Fruit fly (Drosophila melanogaster) whole organism, prepupa: ENCODE data around the gene CG33687.

Experiments used
- CG10631 ChIP-seq: fragments of 200-800 bp; sonication (Bioruptor generic); optimal IDR thresholded peaks from 2 replicates; lab custom pipeline; 2016; ENCODE audit warnings: missing biosample characterization, missing genetic modification characterization
- CG10669 ChIP-seq: fragments of 200-800 bp; sonication (Bioruptor generic); optimal IDR thresholded peaks from 3 replicates; lab custom pipeline; 2018; ENCODE audit warnings: missing biosample characterization, mild to moderate bottlenecking, missing genetic modification characterization, moderate library complexity
- CG11762 ChIP-seq: fragments of 200-800 bp; sonication (Bioruptor generic); optimal IDR thresholded peaks from 3 replicates; lab custom pipeline; 2016; ENCODE audit warnings: missing biosample characterization, missing genetic modification characterization; ENCODE audit not compliant: insufficient read depth
- CG11902 ChIP-seq: fragments of 200-800 bp; sonication (Bioruptor generic); optimal IDR thresholded peaks from 3 replicates; lab custom pipeline; 2016; ENCODE audit warnings: missing biosample characterization, missing genetic modification characterization
- CG15336 ChIP-seq: fragments of 200-800 bp; sonication (Bioruptor generic); IDR thresholded peaks from 2 replicates; pipeline ENCODE4 v1.3.6; 2022; ENCODE audit warnings: missing biosample characterization, missing genetic modification characterization
- CG1621 ChIP-seq: fragments of 200-800 bp; sonication (Bioruptor generic); optimal IDR thresholded peaks from 3 replicates; lab custom pipeline; 2018; ENCODE audit warnings: missing biosample characterization, mild to moderate bottlenecking, missing genetic modification characterization
- CG16779 ChIP-seq: fragments of 200-800 bp; sonication (Bioruptor generic); optimal IDR thresholded peaks from 3 replicates; lab custom pipeline; 2017; ENCODE audit warnings: missing biosample characterization, mild to moderate bottlenecking, missing genetic modification characterization
- CG3032 ChIP-seq: fragments of 200-800 bp; optimal IDR thresholded peaks from 2 replicates; lab custom pipeline; 2019; ENCODE audit warnings: missing biosample characterization, mild to moderate bottlenecking, missing genetic modification characterization, moderate library complexity
- CG31627 ChIP-seq: fragments of 200-800 bp; sonication (Bioruptor generic); optimal IDR thresholded peaks from 3 replicates; lab custom pipeline; 2016; ENCODE audit warnings: missing biosample characterization, missing genetic modification characterization
- CG3919 ChIP-seq: fragments of 200-800 bp; sonication (Bioruptor generic); optimal IDR thresholded peaks from 3 replicates; lab custom pipeline; 2016; ENCODE audit warnings: missing biosample characterization, missing genetic modification characterization
- CG4318 ChIP-seq: fragments of 200-800 bp; sonication (Bioruptor generic); optimal IDR thresholded peaks from 3 replicates; lab custom pipeline; 2017; ENCODE audit warnings: missing biosample characterization, mild to moderate bottlenecking, missing genetic modification characterization
- CG6792 ChIP-seq: fragments of 200-800 bp; sonication (Bioruptor generic); optimal IDR thresholded peaks from 3 replicates; lab custom pipeline; 2016; ENCODE audit warnings: missing biosample characterization, missing genetic modification characterization
- CG6808 ChIP-seq: fragments of 200-800 bp; sonication (Bioruptor generic); optimal IDR thresholded peaks from 3 replicates; lab custom pipeline; 2017; ENCODE audit warnings: missing biosample characterization, missing genetic modification characterization, mild to moderate bottlenecking, moderate library complexity, missing genetic modification reagents
- CG6854 ChIP-seq: fragments of 200-800 bp; sonication (Bioruptor generic); optimal IDR thresholded peaks from 2 replicates; lab custom pipeline; 2017; ENCODE audit warnings: missing biosample characterization, mild to moderate bottlenecking, missing genetic modification characterization
- CG7368 ChIP-seq: fragments of 200-800 bp; sonication (Bioruptor generic); optimal IDR thresholded peaks from 3 replicates; lab custom pipeline; 2016; ENCODE audit warnings: missing biosample characterization, missing genetic modification characterization
- CG9139 ChIP-seq: fragments of 200-800 bp; sonication (Bioruptor generic); optimal IDR thresholded peaks from 3 replicates; lab custom pipeline; 2017; ENCODE audit warnings: missing biosample characterization, mild to moderate bottlenecking, missing genetic modification characterization
- Eip78C ChIP-seq: fragments of 200-800 bp; sonication (Bioruptor generic); peaks from one replicate; lab custom pipeline; 2016; ENCODE audit warnings: missing biosample characterization, missing genetic modification characterization
- Ets21C ChIP-seq: fragments of 200-800 bp; sonication (Bioruptor generic); optimal IDR thresholded peaks from 3 replicates; lab custom pipeline; 2016; ENCODE audit warnings: missing biosample characterization, missing genetic modification characterization
- Ets96B ChIP-seq: fragments of 200-800 bp; optimal IDR thresholded peaks from 2 replicates; lab custom pipeline; 2019; ENCODE audit warnings: missing biosample characterization, mild to moderate bottlenecking, missing genetic modification characterization, moderate library complexity
- Hr38 ChIP-seq: sonication (Bioruptor generic); optimal IDR thresholded peaks from 2 replicates; lab custom pipeline; 2016; ENCODE audit warnings: missing biosample characterization, missing genetic modification characterization
- Hr39 ChIP-seq: fragments of 200-800 bp; sonication (Bioruptor generic); optimal IDR thresholded peaks from 2 replicates; lab custom pipeline; 2016; ENCODE audit warnings: missing biosample characterization, missing genetic modification characterization
- Lpt ChIP-seq: fragments of 200-800 bp; sonication (Bioruptor generic); optimal IDR thresholded peaks from 3 replicates; lab custom pipeline; 2016; ENCODE audit warnings: missing biosample characterization, missing genetic modification characterization
- Met ChIP-seq: fragments of 200-800 bp; sonication (Bioruptor generic); optimal IDR thresholded peaks from 3 replicates; lab custom pipeline; 2016; ENCODE audit warnings: missing biosample characterization, missing genetic modification characterization
- Smox ChIP-seq: fragments of 200-800 bp; sonication (Bioruptor generic); optimal IDR thresholded peaks from 3 replicates; lab custom pipeline; 2016; ENCODE audit warnings: missing biosample characterization, missing genetic modification characterization
- Sox102F ChIP-seq: fragments of 200-800 bp; sonication (Bioruptor generic); optimal IDR thresholded peaks from 2 replicates; lab custom pipeline; 2016; ENCODE audit warnings: missing biosample characterization, mild to moderate bottlenecking, missing genetic modification characterization
- Sox14 ChIP-seq: fragments of 200-800 bp; sonication (Bioruptor generic); optimal IDR thresholded peaks from 3 replicates; lab custom pipeline; 2016; ENCODE audit warnings: missing biosample characterization, missing genetic modification characterization
- Sox15 ChIP-seq: fragments of 200-800 bp; sonication (Bioruptor generic); optimal IDR thresholded peaks from 3 replicates; lab custom pipeline; 2016; ENCODE audit warnings: missing biosample characterization, missing genetic modification characterization
- acj6 ChIP-seq: fragments of 200-800 bp; sonication (Bioruptor generic); optimal IDR thresholded peaks from 3 replicates; lab custom pipeline; 2016; ENCODE audit warnings: missing biosample characterization, missing genetic modification characterization
- cyc ChIP-seq: fragments of 200-800 bp; sonication (Bioruptor generic); optimal IDR thresholded peaks from 3 replicates; lab custom pipeline; 2016; ENCODE audit warnings: missing biosample characterization, missing genetic modification characterization
- dsx ChIP-seq: fragments of 200-800 bp; optimal IDR thresholded peaks from 3 replicates; lab custom pipeline; 2019; ENCODE audit warnings: missing biosample characterization, mild to moderate bottlenecking, missing genetic modification characterization, moderate library complexity; ENCODE audit not compliant: poor library complexity, severe bottlenecking
- eg ChIP-seq: fragments of 200-800 bp; sonication (Bioruptor generic); IDR thresholded peaks from 3 replicates; pipeline ENCODE4 v1.3.6; 2022; ENCODE audit warnings: missing biosample characterization, missing genetic modification characterization
- esn ChIP-seq: fragments of 200-800 bp; sonication (Bioruptor generic); optimal IDR thresholded peaks from 2 replicates; lab custom pipeline; 2016; ENCODE audit warnings: missing biosample characterization, mild to moderate bottlenecking, missing genetic modification characterization, moderate library complexity
- fd85E ChIP-seq: fragments of 200-800 bp; sonication (Bioruptor generic); optimal IDR thresholded peaks from 3 replicates; lab custom pipeline; 2016; ENCODE audit warnings: missing biosample characterization, missing genetic modification characterization
- fkh ChIP-seq: fragments of 200-800 bp; sonication (Bioruptor generic); optimal IDR thresholded peaks from 3 replicates; lab custom pipeline; 2017; ENCODE audit warnings: missing biosample characterization, mild to moderate bottlenecking, missing genetic modification characterization, moderate library complexity
- net ChIP-seq: fragments of 200-800 bp; sonication (Bioruptor generic); optimal IDR thresholded peaks from 3 replicates; lab custom pipeline; 2016; ENCODE audit warnings: missing biosample characterization, missing genetic modification characterization
- pdm3 ChIP-seq: fragments of 200-800 bp; sonication (Bioruptor generic); optimal IDR thresholded peaks from 3 replicates; lab custom pipeline; 2016; ENCODE audit warnings: missing biosample characterization, missing genetic modification characterization
- salr ChIP-seq, 2 experiments: fragments of 200-800 bp; sonication (Bioruptor generic); optimal IDR thresholded peaks; 3 replicates each; lab custom pipeline; 2016 to 2018; ENCODE audit warnings: missing biosample characterization in 2 of 2, missing genetic modification characterization in 2 of 2, mild to moderate bottlenecking in 1 of 2
- spab ChIP-seq: fragments of 200-800 bp; sonication (Bioruptor generic); optimal IDR thresholded peaks from 2 replicates; lab custom pipeline; 2017; ENCODE audit warnings: missing biosample characterization, mild to moderate bottlenecking, missing genetic modification characterization, missing genetic modification reagents
- ss ChIP-seq, 2 experiments: fragments of 200-800 bp; sonication (Bioruptor generic); optimal IDR thresholded peaks; 2 replicates in 1 of 2; 3 replicates in 1 of 2; lab custom pipeline; 2017 to 2018; ENCODE audit warnings: mild to moderate bottlenecking in 2 of 2, missing biosample characterization in 2 of 2, missing genetic modification characterization in 2 of 2, moderate library complexity in 1 of 2

Gene CG33687

dm6 chr3L:16172809-16173276 is 24.8 kb upstream of the CG33687 start (continued):
- TF ChIP-seq Hr38 (GFP tag; lab: Kevin White, UChicago): no peak
- TF ChIP-seq CG15336 (GFP tag; lab: Robert Waterston, UW): 0 out of 2 replicates have a peak, but pooled peaks have one; percentile 28
- peak; percentile 69 for TF ChIP-seq CG3919
- peak; percentile 57 for TF ChIP-seq CG16779
- TF ChIP-seq CG11762 (GFP tag; lab: Kevin White, UChicago): peak; percentile 62
- TF ChIP-seq CG6792 (GFP tag; lab: Kevin White, UChicago): peak; percentile 65
- peak; percentile 71 for TF ChIP-seq CG9139 (GFP tag; lab: Kevin White, UChicago)
- TF ChIP-seq Smox (GFP tag; lab: Kevin White, UChicago): peak; percentile 66
- no peak for TF ChIP-seq fkh (GFP tag; lab: Kevin White, UChicago)
- TF ChIP-seq CG1621 (tag; lab: Kevin White, UChicago): peak; percentile 69
- peak; percentile 22 for TF ChIP-seq Hr39 (GFP tag; lab: Kevin White, UChicago)
- TF ChIP-seq Sox14 (GFP tag; lab: Kevin White, UChicago): peak; percentile 64
- peak; percentile 84 for TF ChIP-seq spab (GFP tag; lab: Kevin White, UChicago)

dm6 chr3L:16173818-16174601 is 23.7 kb upstream of the CG33687 start:
- TF ChIP-seq Hr38 (GFP tag; lab: Kevin White, UChicago) (no peak), fd85E (no peak), CG31627 (no peak), acj6 (no peak), salr (GFP tag; optimal IDR thresholded peaks at IDR 0.05; lab: Kevin White, UChicago) (no peak), pdm3 (GFP tag; lab: Kevin White, UChicago) (no peak), CG4318 (GFP tag; lab: Kevin White, UChicago) (no peak), Hr39 (GFP tag; lab: Kevin White, UChicago) (no peak), CG11762 (GFP tag; lab: Kevin White, UChicago) (peak; percentile 2), esn (GFP tag; lab: Kevin White, UChicago) (no peak), ss (GFP tag; optimal IDR thresholded peaks at IDR 0.05; lab: Kevin White, UChicago) (peak; percentile 77 to 83), Sox102F (GFP tag; lab: Kevin White, UChicago) (no peak), Lpt (GFP tag; lab: Kevin White, UChicago) (peak; percentile 37), CG7368 (no peak), dsx (GFP tag; lab: Kevin White, UChicago) (peak; percentile 86), eg (GFP tag; lab: Robert Waterston, UW) (0 out of 3 replicates have a peak, but pooled peaks have one; percentile 19), CG3032 (peak; percentile 6), Eip78C (peak; percentile 79), CG10669 (GFP tag; lab: Kevin White, UChicago) (peak; percentile 40), CG11902 (no peak), spab (GFP tag; lab: Kevin White, UChicago) (peak; percentile 45), Ets96B (tag; lab: Kevin White, UChicago) (peak; percentile 28), CG6854 (GFP tag; lab: Kevin White, UChicago) (peak; percentile 4), CG10631 (GFP tag; lab: Kevin White, UChicago) (no peak), CG3919 (peak; percentile 40), cyc (no peak), Sox15 (GFP tag; lab: Kevin White, UChicago) (no peak), CG6792 (GFP tag; lab: Kevin White, UChicago) (peak; percentile 33), Met (GFP tag; lab: Kevin White, UChicago) (no peak), Sox14 (GFP tag; lab: Kevin White, UChicago) (no peak), Ets21C (GFP tag; lab: Kevin White, UChicago) (no peak), fkh (GFP tag; lab: Kevin White, UChicago) (no peak), CG6808 (GFP tag; lab: Kevin White, UChicago) (peak; percentile 74), CG16779 (peak; percentile 33), CG1621 (tag; lab: Kevin White, UChicago) (peak; percentile 50), CG9139 (GFP tag; lab: Kevin White, UChicago) (peak; percentile 60), net (GFP tag; lab: Kevin White, UChicago) (peak; percentile 6)
